5 worm cellular contexts compared by ENCODE assay signal in the genomic region with DNA sequence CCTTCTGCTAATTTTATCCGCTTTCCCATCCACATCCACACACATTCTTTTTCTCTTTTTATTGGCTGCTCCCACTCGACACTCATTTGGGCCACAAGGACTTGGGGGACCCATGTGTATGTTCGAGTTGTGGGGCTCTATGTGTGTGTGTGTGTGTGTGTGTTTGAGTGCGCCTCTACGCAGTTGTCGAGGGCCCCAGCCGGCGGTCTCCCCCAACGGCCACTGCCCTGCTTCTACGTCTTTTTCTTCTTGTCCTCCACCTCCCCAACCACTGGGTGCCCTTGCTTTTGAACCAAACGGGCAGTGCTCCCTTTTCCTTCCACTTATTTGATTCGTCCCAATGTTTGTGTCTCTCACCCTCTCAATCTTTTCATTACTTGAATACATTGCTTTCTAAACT.
TF ChIP-seq lines count a peak whose summit lies in the region.

No protein-coding gene starts in this region.

TF ChIP-seq in whole organism, L1 larva, 84 proteins besides CTCF, POLR2A, EP300 and RAD21 (continues in another document):
- TF ChIP-seq nhr-20 (tag; optimal IDR thresholded peaks at IDR 0.05; lab: Kevin White, UChicago): peak; percentile 5
- 0 out of 2 replicates have a peak, but pooled peaks have one; percentile 4 for TF ChIP-seq nhr-19 (GFP tag; conservative IDR thresholded peaks at IDR 0.05; lab: Robert Waterston, UW)
- TF ChIP-seq nhr-71 (tag; optimal IDR thresholded peaks at IDR 0.05; lab: Kevin White, UChicago): peak; percentile 36
- TF ChIP-seq ceh-8 (GFP tag; optimal IDR thresholded peaks at IDR 0.05; lab: Kevin White, UChicago): peak; percentile 8
- peak; percentile 35 for TF ChIP-seq snpc-4 (tag; optimal IDR thresholded peaks at IDR 0.05; lab: Kevin White, UChicago)
- TF ChIP-seq unc-86 (tag; optimal IDR thresholded peaks at IDR 0.05; lab: Kevin White, UChicago): peak; percentile 11
- TF ChIP-seq dsc-1 (tag; optimal IDR thresholded peaks at IDR 0.05; lab: Kevin White, UChicago): peak; percentile 50
- peak in 1 of 2 experiments; percentile 33 for TF ChIP-seq lsy-2 (tag; optimal IDR thresholded peaks at IDR 0.05; lab: Kevin White, UChicago)
- peak in 1 of 2 experiments; percentile 21 for TF ChIP-seq lin-35 (GFP tag; optimal IDR thresholded peaks at IDR 0.05; lab: Kevin White, UChicago)
- no peak for TF ChIP-seq C16A3.4 (tag; optimal IDR thresholded peaks at IDR 0.05; lab: Kevin White, UChicago)
- no peak for TF ChIP-seq skn-1 (tag; optimal IDR thresholded peaks at IDR 0.05; lab: Kevin White, UChicago)
- TF ChIP-seq efl-1 (optimal IDR thresholded peaks at IDR 0.05; lab: Kevin White, UChicago): no peak
- peak in 1 of 2 experiments; percentile 44 for TF ChIP-seq efl-1 (GFP tag; optimal IDR thresholded peaks at IDR 0.05 in 1 of 2; lab: Kevin White, UChicago)
- TF ChIP-seq ceh-82 (tag; optimal IDR thresholded peaks at IDR 0.05; lab: Kevin White, UChicago): peak in 1 of 3 experiments; percentile 42
- TF ChIP-seq lin-14 (GFP tag; optimal IDR thresholded peaks at IDR 0.05; lab: Kevin White, UChicago): peak; percentile 83
- peak; percentile 35 for TF ChIP-seq tbx-2 (tag; optimal IDR thresholded peaks at IDR 0.05; lab: Kevin White, UChicago)

TF ChIP-seq in whole organism, L3 larva, 47 proteins besides CTCF, POLR2A, EP300 and RAD21 (continues in another document):
- TF ChIP-seq fkh-10 (GFP tag; optimal IDR thresholded peaks at IDR 0.05; lab: Kevin White, UChicago) (no peak), mdl-1 (tag; optimal IDR thresholded peaks at IDR 0.05; lab: Kevin White, UChicago) (no peak), hmg-11 (tag; optimal IDR thresholded peaks at IDR 0.05; lab: Kevin White, UChicago) (peak; percentile 64), nhr-43 (tag; optimal IDR thresholded peaks at IDR 0.05; lab: Kevin White, UChicago; ENCODE audit: poor library complexity, severe bottlenecking) (no peak), egl-27 (tag; optimal IDR thresholded peaks at IDR 0.05; lab: Kevin White, UChicago) (no peak), nhr-77 (tag; optimal IDR thresholded peaks at IDR 0.05; lab: Kevin White, UChicago) (no peak), aly-2 (tag; optimal IDR thresholded peaks at IDR 0.05; lab: Kevin White, UChicago) (no peak), sea-2 (GFP tag; optimal IDR thresholded peaks at IDR 0.05; lab: Kevin White, UChicago) (no peak), skn-1 (tag; optimal IDR thresholded peaks at IDR 0.05; lab: Kevin White, UChicago) (no peak), ama-1 (optimal IDR thresholded peaks at IDR 0.05; lab: Kevin White, UChicago) (peak; percentile 43), elt-1 (tag; optimal IDR thresholded peaks at IDR 0.05; lab: Kevin White, UChicago) (no peak), lin-39 (tag; optimal IDR thresholded peaks at IDR 0.05; lab: Kevin White, UChicago) (peak; percentile 51), nhr-237 (tag; optimal IDR thresholded peaks at IDR 0.05; lab: Kevin White, UChicago) (no peak), nhr-23 (tag; optimal IDR thresholded peaks at IDR 0.05; lab: Kevin White, UChicago) (no peak), snpc-4 (tag; optimal IDR thresholded peaks at IDR 0.05; lab: Kevin White, UChicago) (peak; percentile 93), unc-62 (GFP tag; optimal IDR thresholded peaks at IDR 0.05; lab: Kevin White, UChicago) (no peak), unc-39 (tag; optimal IDR thresholded peaks at IDR 0.05; lab: Kevin White, UChicago) (no peak), ztf-11 (tag; optimal IDR thresholded peaks at IDR 0.05; lab: Kevin White, UChicago) (no peak), egl-5 (tag; optimal IDR thresholded peaks at IDR 0.05; lab: Kevin White, UChicago) (peak; percentile 18)

TF ChIP-seq in whole organism, early embryonic, 17 proteins besides CTCF, POLR2A, EP300 and RAD21:
- TF ChIP-seq ceh-36 (tag; optimal IDR thresholded peaks at IDR 0.05; lab: Kevin White, UChicago) (peak; percentile 47), aly-1 (tag; optimal IDR thresholded peaks at IDR 0.05; lab: Kevin White, UChicago) (peak; percentile 46), hmg-4 (GFP tag; optimal IDR thresholded peaks at IDR 0.05; lab: Kevin White, UChicago) (peak; percentile 83), flt-1 (GFP tag; IDR thresholded peaks at IDR 0.05; lab: Robert Waterston, UW) (peak; percentile 23; the same call in 1 of the 2 replicates), tbx-37 (GFP tag; conservative IDR thresholded peaks at IDR 0.05; lab: Robert Waterston, UW) (0 out of 2 replicates have a peak, but pooled peaks have one; percentile 39), ets-7 (tag; optimal IDR thresholded peaks at IDR 0.05; lab: Kevin White, UChicago) (no peak), F13C5.2 (tag; optimal IDR thresholded peaks at IDR 0.05; lab: Kevin White, UChicago) (peak; percentile 68), tbx-11 (GFP tag; IDR thresholded peaks at IDR 0.05; lab: Robert Waterston, UW) (no peak), scrt-1 (GFP tag; IDR thresholded peaks at IDR 0.05; lab: Robert Waterston, UW) (no peak)

TF ChIP-seq in whole organism, midembryonic, 9 proteins besides CTCF, POLR2A, EP300 and RAD21:
- TF ChIP-seq ref-1 (GFP tag; conservative IDR thresholded peaks at IDR 0.05; lab: Robert Waterston, UW) (no peak), klf-2 (GFP tag; conservative IDR thresholded peaks at IDR 0.05; lab: Robert Waterston, UW) (peak; percentile 41; the same call in 1 of the 2 replicates), flt-1 (GFP tag; IDR thresholded peaks at IDR 0.05; lab: Robert Waterston, UW) (peak; percentile 60; the same call in 1 of the 2 replicates), tab-1 (GFP tag; IDR thresholded peaks at IDR 0.05; lab: Robert Waterston, UW) (peak; percentile 71), cog-1 (tag; optimal IDR thresholded peaks at IDR 0.05; lab: Kevin White, UChicago) (no peak), ztf-23 (GFP tag; IDR thresholded peaks at IDR 0.05; lab: Robert Waterston, UW) (no peak), ztf-29 (GFP tag; IDR thresholded peaks at IDR 0.05; lab: Robert Waterston, UW) (no peak)
TF ChIP-seq in whole organism, midembryonic: peak in this region for 3.

TF ChIP-seq in whole organism, young adult, 124 proteins besides CTCF, POLR2A, EP300 and RAD21 (continues in another document):
- TF ChIP-seq lin-26 (GFP tag; IDR thresholded peaks at IDR 0.05; lab: Robert Waterston, UW): no peak
- peak; percentile 82 for TF ChIP-seq zfh-2 (GFP tag; conservative IDR thresholded peaks at IDR 0.05; lab: Robert Waterston, UW)
- TF ChIP-seq aptf-3 (GFP tag; IDR thresholded peaks at IDR 0.05; lab: Robert Waterston, UW): no peak
- TF ChIP-seq ama-1 (optimal IDR thresholded peaks at IDR 0.05; lab: Kevin White, UChicago): no peak
- no peak for TF ChIP-seq ama-1 (GFP tag; optimal IDR thresholded peaks at IDR 0.05; lab: Kevin White, UChicago)
- TF ChIP-seq attf-3 (GFP tag; conservative IDR thresholded peaks at IDR 0.05; lab: Robert Waterston, UW): no peak
- TF ChIP-seq ztf-25 (GFP tag; IDR thresholded peaks at IDR 0.05; lab: Robert Waterston, UW): no peak
- no peak for TF ChIP-seq F49E8.2 (tag; optimal IDR thresholded peaks at IDR 0.05; lab: Kevin White, UChicago; ENCODE audit: insufficient read depth)
- TF ChIP-seq ceh-100 (GFP tag; IDR thresholded peaks at IDR 0.05; lab: Robert Waterston, UW): no peak
- no peak for TF ChIP-seq zim-3 (tag; optimal IDR thresholded peaks at IDR 0.05; lab: Kevin White, UChicago)
- no peak for TF ChIP-seq hlh-12 (tag; optimal IDR thresholded peaks at IDR 0.05; lab: Kevin White, UChicago)
- TF ChIP-seq hmg-1.2 (GFP tag; IDR thresholded peaks at IDR 0.05; lab: Robert Waterston, UW): peak; percentile 19; the same call in 1 of the 2 replicates
- no peak for TF ChIP-seq bed-1 (GFP tag; IDR thresholded peaks at IDR 0.05; lab: Robert Waterston, UW)
- peak; percentile 23; the same call in 1 of the 2 replicates for TF ChIP-seq ekl-4 (GFP tag; IDR thresholded peaks at IDR 0.05; lab: Robert Waterston, UW)
- TF ChIP-seq K12H6.12 (tag; optimal IDR thresholded peaks at IDR 0.05; lab: Kevin White, UChicago): peak; percentile 11
- no peak for TF ChIP-seq Y53F4B.3 (GFP tag; IDR thresholded peaks at IDR 0.05; lab: Robert Waterston, UW)
- no peak for TF ChIP-seq mel-28 (tag; optimal IDR thresholded peaks at IDR 0.05; lab: Kevin White, UChicago; ENCODE audit: borderline replicate concordance)
- no peak for TF ChIP-seq lag-1 (GFP tag; IDR thresholded peaks at IDR 0.05; lab: Robert Waterston, UW)
- no peak for TF ChIP-seq nhr-179 (tag; optimal IDR thresholded peaks at IDR 0.05; lab: Kevin White, UChicago)
- TF ChIP-seq somi-1 (GFP tag; optimal IDR thresholded peaks at IDR 0.05; lab: Kevin White, UChicago): no peak
- no peak for TF ChIP-seq lin-35 (GFP tag; optimal IDR thresholded peaks at IDR 0.05; lab: Kevin White, UChicago)
- no peak for TF ChIP-seq F55B11.4 (tag; optimal IDR thresholded peaks at IDR 0.05; lab: Kevin White, UChicago; ENCODE audit: borderline replicate concordance, insufficient read depth)
- TF ChIP-seq Y53G8AR.9 (GFP tag; conservative IDR thresholded peaks at IDR 0.05; lab: Robert Waterston, UW): no peak
- TF ChIP-seq nfya-2 (GFP tag; IDR thresholded peaks at IDR 0.05; lab: Robert Waterston, UW): no peak
- TF ChIP-seq akir-1 (GFP tag; optimal IDR thresholded peaks at IDR 0.05; lab: Kevin White, UChicago): no peak
- no peak for TF ChIP-seq nhr-80 (tag; optimal IDR thresholded peaks at IDR 0.05; lab: Kevin White, UChicago)
- no peak for TF ChIP-seq tlf-1 (GFP tag; optimal IDR thresholded peaks at IDR 0.05; lab: Kevin White, UChicago)
- peak; percentile 9 for TF ChIP-seq ceh-79 (tag; optimal IDR thresholded peaks at IDR 0.05; lab: Kevin White, UChicago)
- TF ChIP-seq egl-44 (GFP tag; IDR thresholded peaks at IDR 0.05; lab: Robert Waterston, UW): no peak
- no peak for TF ChIP-seq hmg-20 (GFP tag; IDR thresholded peaks at IDR 0.05; lab: Robert Waterston, UW)
- TF ChIP-seq K11D2.4 (GFP tag; IDR thresholded peaks at IDR 0.05; lab: Robert Waterston, UW): no peak
- TF ChIP-seq ztf-6 (GFP tag; IDR thresholded peaks at IDR 0.05; lab: Robert Waterston, UW): no peak
- TF ChIP-seq sptf-2 (GFP tag; optimal IDR thresholded peaks at IDR 0.05; lab: Kevin White, UChicago): no peak
- no peak for TF ChIP-seq athp-1 (tag; optimal IDR thresholded peaks at IDR 0.05; lab: Kevin White, UChicago)
- no peak for TF ChIP-seq ztf-28 (GFP tag; IDR thresholded peaks at IDR 0.05; lab: Robert Waterston, UW)
- TF ChIP-seq lsl-1 (GFP tag; optimal IDR thresholded peaks at IDR 0.05; lab: Kevin White, UChicago): no peak
- no peak for TF ChIP-seq Y95B8A.8 (GFP tag; IDR thresholded peaks at IDR 0.05; lab: Robert Waterston, UW)
- no peak for TF ChIP-seq unc-130 (GFP tag; optimal IDR thresholded peaks at IDR 0.05; lab: Kevin White, UChicago)
- no peak for TF ChIP-seq fkh-3 (tag; optimal IDR thresholded peaks at IDR 0.05; lab: Kevin White, UChicago)
- TF ChIP-seq cebp-1 (GFP tag; IDR thresholded peaks at IDR 0.05; lab: Robert Waterston, UW): no peak
- peak; percentile 35 for TF ChIP-seq cebp-1 (tag; optimal IDR thresholded peaks at IDR 0.05; lab: Kevin White, UChicago)
- TF ChIP-seq C17E4.6 (GFP tag; IDR thresholded peaks at IDR 0.05; lab: Robert Waterston, UW): no peak

Comparison
In these comparisons a context has a peak if more than half of its experiments do, and no peak if none do; other contexts are left out.
1. Of the 8 proteins assayed by ChIP-seq in both whole organism, young adult and whole organism, L1 larva: peak only in whole organism, young adult: none; only in whole organism, L1 larva: snpc-4; in both: none; in neither: 5; mixed calls (peak in some experiments, not most) for 2.